Worm (Caenorhabditis elegans): ENCODE results near the gene gpa-18.

The gpa-18 gene

ce11 chrIV:5157226-5157625 is 38.2 kb downstream of the gpa-18 start, which contains the start of gene C24D10.49:
TSS of gene C24D10.49 (minus strand) at chrIV:5157326.
- peak; percentile 58 for TF ChIP-seq zip-8 (tag; optimal IDR thresholded peaks at IDR 0.05)
- no peak for TF ChIP-seq nhr-76 (tag; optimal IDR thresholded peaks at IDR 0.05)

ce11 chrIV:5152391-5152790 is 43.0 kb downstream of the gpa-18 start, which contains the start of gene soc-2:
TSS of gene soc-2 (minus strand) at chrIV:5152491.
- TF ChIP-seq mab-5 (tag; optimal IDR thresholded peaks at IDR 0.05) (no peak), mls-2 (tag; optimal IDR thresholded peaks at IDR 0.05) (no peak), ces-1 (GFP tag; optimal IDR thresholded peaks at IDR 0.05) (no peak), blmp-1 (tag; optimal IDR thresholded peaks at IDR 0.05) (no peak), sem-2 (GFP tag; optimal IDR thresholded peaks at IDR 0.05) (no peak), ham-2 (GFP tag; optimal IDR thresholded peaks at IDR 0.05) (no peak)

ce11 chrIV:5149793-5150192 is 45.6 kb downstream of the gpa-18 start, which contains the start of gene C24D10.5:
TSS of gene C24D10.5 (plus strand) at chrIV:5150093.
- no peak for TF ChIP-seq hlh-1 (tag; optimal IDR thresholded peaks at IDR 0.05)
- no peak for TF ChIP-seq nhr-2 (tag; optimal IDR thresholded peaks at IDR 0.05)
- no peak for TF ChIP-seq sem-2 (GFP tag; optimal IDR thresholded peaks at IDR 0.05)
- TF ChIP-seq nhr-76 (tag; optimal IDR thresholded peaks at IDR 0.05) = no peak
- TF ChIP-seq lsy-2 (tag; optimal IDR thresholded peaks at IDR 0.05) = no peak
- TF ChIP-seq mep-1 (tag; optimal IDR thresholded peaks at IDR 0.05) = no peak
- TF ChIP-seq unc-120 (tag; optimal IDR thresholded peaks at IDR 0.05; ENCODE audit: poor library complexity, severe bottlenecking) = no peak
- TF ChIP-seq pha-4 (tag; optimal IDR thresholded peaks at IDR 0.05) = no peak
- TF ChIP-seq mls-2 (tag; optimal IDR thresholded peaks at IDR 0.05) = no peak
- TF ChIP-seq lin-13 (tag; optimal IDR thresholded peaks at IDR 0.05) = no peak
- no peak for TF ChIP-seq bed-3 (GFP tag; optimal IDR thresholded peaks at IDR 0.05)
- TF ChIP-seq mab-5 (tag; optimal IDR thresholded peaks at IDR 0.05) = no peak
- no peak for TF ChIP-seq sptf-1 (tag; optimal IDR thresholded peaks at IDR 0.05)

- no peak for TF ChIP-seq drap-1 (GFP tag; optimal IDR thresholded peaks at IDR 0.05)
- no peak for TF ChIP-seq nhr-12 (tag; optimal IDR thresholded peaks at IDR 0.05)
- no peak for TF ChIP-seq blmp-1 (tag; optimal IDR thresholded peaks at IDR 0.05)
- no peak for TF ChIP-seq ceh-43 (GFP tag; optimal IDR thresholded peaks at IDR 0.05)
- TF ChIP-seq sem-2 (GFP tag; optimal IDR thresholded peaks at IDR 0.05) = no peak
- TF ChIP-seq bed-3 (GFP tag; optimal IDR thresholded peaks at IDR 0.05) = no peak
- no peak for TF ChIP-seq lsy-2 (tag; optimal IDR thresholded peaks at IDR 0.05)
- no peak for TF ChIP-seq nhr-76 (tag; optimal IDR thresholded peaks at IDR 0.05)
- TF ChIP-seq ces-1 (GFP tag; optimal IDR thresholded peaks at IDR 0.05) = no peak
- TF ChIP-seq unc-120 (tag; optimal IDR thresholded peaks at IDR 0.05; ENCODE audit: poor library complexity, severe bottlenecking) = no peak
Observed at ce11 chrIV:5139972-5140371, 55.5 kb downstream of the gpa-18 start.

ce11 chrIV:5139189-5139588 is 56.2 kb downstream of the gpa-18 start:
- peak; percentile 44 for TF ChIP-seq ces-1 (GFP tag; optimal IDR thresholded peaks at IDR 0.05)
- no peak for TF ChIP-seq pha-4 (tag; optimal IDR thresholded peaks at IDR 0.05)
